Fruit fly (Drosophila melanogaster) whole organism, prepupa: Measurements from ENCODE around the gene CG18731.

Source experiments
- CG11762 ChIP-seq: fragments of 200-800 bp; sonication (Bioruptor generic); optimal IDR thresholded peaks from 3 replicates; lab custom pipeline; 2016; ENCODE audit warnings: missing biosample characterization, missing genetic modification characterization; ENCODE audit not compliant: insufficient read depth
- CG3032 ChIP-seq: fragments of 200-800 bp; optimal IDR thresholded peaks from 2 replicates; lab custom pipeline; 2019; ENCODE audit warnings: missing biosample characterization, mild to moderate bottlenecking, missing genetic modification characterization, moderate library complexity
- CG4318 ChIP-seq: fragments of 200-800 bp; sonication (Bioruptor generic); optimal IDR thresholded peaks from 3 replicates; lab custom pipeline; 2017; ENCODE audit warnings: missing biosample characterization, mild to moderate bottlenecking, missing genetic modification characterization
- Hr39 ChIP-seq: fragments of 200-800 bp; sonication (Bioruptor generic); optimal IDR thresholded peaks from 2 replicates; lab custom pipeline; 2016; ENCODE audit warnings: missing biosample characterization, missing genetic modification characterization
- Smox ChIP-seq: fragments of 200-800 bp; sonication (Bioruptor generic); optimal IDR thresholded peaks from 3 replicates; lab custom pipeline; 2016; ENCODE audit warnings: missing biosample characterization, missing genetic modification characterization
- lz ChIP-seq: fragments of 200-800 bp; sonication (Bioruptor generic); optimal IDR thresholded peaks from 3 replicates; lab custom pipeline; 2016; ENCODE audit warnings: missing biosample characterization, missing genetic modification characterization

DNA sequence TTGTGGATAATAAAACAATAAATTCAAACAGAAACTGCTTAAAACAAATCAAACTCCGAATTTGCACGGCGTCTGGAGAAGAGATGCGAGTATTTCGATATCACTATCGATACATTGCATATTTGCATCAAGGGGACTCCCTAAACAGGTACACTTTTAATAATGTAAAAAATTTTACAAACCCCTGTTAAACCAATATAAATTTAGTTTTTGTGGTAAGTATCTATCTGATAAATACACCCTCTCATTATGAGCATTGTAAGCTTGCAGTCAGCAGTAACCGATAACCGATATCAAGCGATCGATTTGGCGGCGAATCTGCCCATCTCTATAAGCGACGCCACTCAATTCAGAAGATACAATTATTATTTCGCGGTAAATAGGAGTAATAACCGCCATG is 49.5 kb upstream of the CG18731 start, which contains the start of the genes Bub3 and Cap-D2:
- TF ChIP-seq Hr39 (GFP tag; lab: Kevin White, UChicago) (peak; percentile 69), CG11762 (GFP tag; lab: Kevin White, UChicago) (peak; percentile 21), lz (GFP tag; lab: Kevin White, UChicago) (peak; percentile 74), CG3032 (tag; lab: Kevin White, UChicago) (peak; percentile 52), CG4318 (GFP tag; lab: Kevin White, UChicago) (no peak), Smox (GFP tag; lab: Kevin White, UChicago) (peak; percentile 60)
